Worm (Caenorhabditis elegans): Measurements from ENCODE around the gene puf-6.
"Not testable (repeated sequence)": the region's sequence is repeated elsewhere in the genome, so short reads cannot be mapped to it uniquely, and the experiment has no call there.

ce11 chrII:13016381-13016780 is 26.9 kb downstream of the puf-6 start:
- TF ChIP-seq ets-7 (tag; optimal IDR thresholded peaks at IDR 0.05); tra-4 (tag; optimal IDR thresholded peaks at IDR 0.05); aly-1 (tag; optimal IDR thresholded peaks at IDR 0.05); hmbx-1 (tag; optimal IDR thresholded peaks at IDR 0.05); ama-1 (optimal IDR thresholded peaks at IDR 0.05); F13C5.2 (tag; optimal IDR thresholded peaks at IDR 0.05); ceh-36 (tag; optimal IDR thresholded peaks at IDR 0.05): not testable (repeated sequence)
- peak; percentile 71 for TF ChIP-seq pes-1 (GFP tag; IDR thresholded peaks at IDR 0.05)
